Worm (Caenorhabditis elegans): ENCODE results near the gene ptr-24.

Gene ptr-24

ce11 chrX:13341853-13342252 lies 4.0 kb downstream of the ptr-24 start:
- no peak for TF ChIP-seq him-1 (tag; optimal IDR thresholded peaks at IDR 0.05)

DNA sequence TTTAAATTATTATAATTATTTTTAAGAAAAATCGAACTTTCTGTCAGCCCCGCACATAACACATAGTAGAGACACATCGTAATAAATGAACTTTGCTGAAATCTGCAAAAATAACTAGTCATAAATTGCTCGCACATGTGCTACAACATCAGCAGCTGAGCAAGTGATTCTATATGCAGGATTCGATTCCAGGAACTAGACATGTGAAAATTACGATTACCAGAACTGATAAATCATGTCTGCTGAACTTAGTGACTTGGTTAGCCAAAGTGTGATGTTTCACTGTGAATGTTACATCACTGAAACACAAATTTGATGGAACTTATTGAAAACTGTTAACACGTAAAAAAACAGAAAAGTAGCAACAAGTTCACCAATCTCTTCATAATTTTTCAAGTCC lies 9.4 kb downstream of the ptr-24 start:
- no peak for TF ChIP-seq W03F9.2 (tag; optimal IDR thresholded peaks at IDR 0.05)
- no peak for TF ChIP-seq dao-5 (tag; optimal IDR thresholded peaks at IDR 0.05)
- TF ChIP-seq him-1 (tag; optimal IDR thresholded peaks at IDR 0.05): no peak

- TF ChIP-seq him-1 (tag; optimal IDR thresholded peaks at IDR 0.05) (no peak), W03F9.2 (tag; optimal IDR thresholded peaks at IDR 0.05) (peak; percentile 48), dao-5 (tag; optimal IDR thresholded peaks at IDR 0.05) (no peak)
Observed at ce11 chrX:13348417-13348816, 10.6 kb downstream of the ptr-24 start.

- TF ChIP-seq him-1 (tag; optimal IDR thresholded peaks at IDR 0.05): no peak
- TF ChIP-seq dao-5 (tag; optimal IDR thresholded peaks at IDR 0.05): no peak
- no peak for TF ChIP-seq W03F9.2 (tag; optimal IDR thresholded peaks at IDR 0.05)
Observed at ce11 chrX:13349230-13350122, 11.6 kb downstream of the ptr-24 start.

DNA sequence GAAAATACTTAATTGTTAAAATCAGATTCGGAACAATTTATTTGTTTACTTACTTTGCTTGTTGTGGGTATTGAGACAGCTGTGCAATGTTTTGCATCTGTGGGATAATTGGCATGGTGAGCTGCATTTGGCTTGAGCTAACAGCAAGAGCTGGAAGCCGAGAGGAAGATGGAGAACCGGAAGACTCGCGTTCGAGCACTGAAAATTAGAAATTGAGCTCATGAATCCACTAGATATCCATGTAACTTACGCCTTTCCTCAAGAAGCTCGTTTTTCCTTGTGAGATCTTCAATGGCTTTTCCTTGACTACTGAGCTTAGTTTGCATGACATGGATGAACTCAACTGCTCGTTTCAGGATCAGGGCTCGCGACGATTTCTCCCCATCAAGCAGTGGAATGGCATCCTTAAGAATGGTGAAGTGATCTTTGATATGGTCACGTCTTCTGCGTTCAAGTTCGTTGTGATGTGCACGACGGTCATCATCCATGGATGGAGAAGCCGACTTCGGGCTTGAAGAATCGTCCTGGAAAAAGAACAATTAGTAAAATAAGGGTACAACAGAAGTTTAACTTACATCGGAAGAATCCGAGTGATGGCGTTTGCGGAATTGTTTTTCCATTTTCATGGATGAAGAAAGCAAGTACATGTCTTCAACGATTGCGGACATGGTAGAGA lies 12.4 kb downstream of the ptr-24 start:
- TF ChIP-seq dao-5 (tag; optimal IDR thresholded peaks at IDR 0.05) (no peak), W03F9.2 (tag; optimal IDR thresholded peaks at IDR 0.05) (no peak), him-1 (tag; optimal IDR thresholded peaks at IDR 0.05) (no peak)

DNA sequence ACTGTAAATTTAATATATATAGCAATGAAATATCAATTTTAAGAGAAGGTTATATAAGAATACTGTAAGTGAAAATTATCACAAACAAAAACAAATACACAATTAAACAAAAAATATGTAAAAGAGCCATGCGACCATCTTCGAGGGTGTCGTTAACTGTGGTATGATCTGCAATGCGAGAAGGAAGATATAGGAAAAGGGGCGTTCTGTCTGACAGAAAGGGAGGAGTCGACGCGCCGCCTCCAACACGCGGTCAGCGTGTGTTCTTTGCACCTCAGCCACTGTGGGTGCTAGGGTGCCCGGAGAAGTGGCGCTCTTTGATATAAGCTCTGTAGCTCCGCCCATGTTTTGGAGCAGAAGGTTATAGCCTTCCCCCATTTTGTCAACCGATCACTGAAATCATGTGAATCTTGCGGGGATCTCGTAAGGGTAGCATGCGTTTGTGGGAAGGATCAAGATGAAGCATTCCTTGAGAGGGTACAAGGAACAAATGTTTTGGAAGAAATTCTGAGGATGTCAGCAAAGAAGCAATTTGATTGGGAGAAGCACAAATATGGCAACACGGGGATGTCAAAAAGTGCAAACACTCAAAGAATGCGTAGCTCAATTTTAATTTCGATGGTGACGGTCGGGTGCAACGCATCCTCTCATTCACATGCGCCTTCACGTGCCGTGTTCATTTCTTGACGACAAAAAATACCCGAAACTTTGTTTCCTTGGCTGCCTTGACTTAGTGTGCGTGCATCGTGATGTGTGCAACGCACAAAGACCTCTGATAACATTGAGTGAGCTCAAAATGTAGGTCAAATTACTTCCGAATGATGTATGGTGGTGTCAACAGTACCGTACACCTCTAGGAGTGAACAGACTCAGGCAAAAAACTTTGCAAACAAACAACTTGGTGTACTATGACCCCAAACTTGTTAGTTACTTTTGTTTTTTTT lies 13.2 kb downstream of the ptr-24 start, which contains the start of gene mxl-3:
mxl-3 (minus strand) TSS at position 1 of the 944 bp plus-strand sequence.
- TF ChIP-seq dao-5 (tag; optimal IDR thresholded peaks at IDR 0.05): no peak
- TF ChIP-seq W03F9.2 (tag; optimal IDR thresholded peaks at IDR 0.05): no peak
- TF ChIP-seq him-1 (tag; optimal IDR thresholded peaks at IDR 0.05): no peak

- TF ChIP-seq W03F9.2 (tag; optimal IDR thresholded peaks at IDR 0.05) (no peak), him-1 (tag; optimal IDR thresholded peaks at IDR 0.05) (no peak), dao-5 (tag; optimal IDR thresholded peaks at IDR 0.05) (no peak)
Observed at ce11 chrX:13352164-13352563, 14.3 kb downstream of the ptr-24 start.

ce11 chrX:13353530-13353929 lies 15.7 kb downstream of the ptr-24 start:
- TF ChIP-seq W03F9.2 (tag; optimal IDR thresholded peaks at IDR 0.05) (no peak), dao-5 (tag; optimal IDR thresholded peaks at IDR 0.05) (no peak), him-1 (tag; optimal IDR thresholded peaks at IDR 0.05) (no peak)

ce11 chrX:13354672-13355407 lies 17.0 kb downstream of the ptr-24 start:
- TF ChIP-seq him-1 (tag; optimal IDR thresholded peaks at IDR 0.05): no peak
- TF ChIP-seq W03F9.2 (tag; optimal IDR thresholded peaks at IDR 0.05): no peak
- TF ChIP-seq dao-5 (tag; optimal IDR thresholded peaks at IDR 0.05): no peak

ce11 chrX:13356469-13356868 lies 18.6 kb downstream of the ptr-24 start:
- TF ChIP-seq W03F9.2 (tag; optimal IDR thresholded peaks at IDR 0.05) (peak; percentile 1), dao-5 (tag; optimal IDR thresholded peaks at IDR 0.05) (no peak)

DNA sequence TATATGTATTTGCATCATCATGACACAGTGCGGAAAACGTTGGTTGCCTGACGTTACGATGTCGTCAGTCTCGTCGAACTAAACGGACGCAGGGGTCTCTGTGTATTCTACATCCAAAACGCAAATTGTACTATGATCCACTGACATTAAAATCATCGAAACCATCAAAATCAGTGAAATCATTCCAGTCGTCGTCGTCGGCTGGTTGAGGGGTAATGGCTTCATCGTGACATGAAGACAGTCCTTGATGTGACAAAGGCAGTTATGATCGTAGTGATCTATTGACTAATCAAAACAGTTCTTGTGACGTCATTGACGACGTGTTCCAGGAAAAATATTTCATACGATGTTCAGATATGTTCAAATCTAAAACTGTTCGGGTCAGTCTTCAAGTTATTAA lies 19.8 kb downstream of the ptr-24 start:
- TF ChIP-seq him-1 (tag; optimal IDR thresholded peaks at IDR 0.05) (no peak), dao-5 (tag; optimal IDR thresholded peaks at IDR 0.05) (no peak)

- TF ChIP-seq dao-5 (tag; optimal IDR thresholded peaks at IDR 0.05) (no peak), him-1 (tag; optimal IDR thresholded peaks at IDR 0.05) (no peak), W03F9.2 (tag; optimal IDR thresholded peaks at IDR 0.05) (no peak)
Observed at ce11 chrX:13358573-13358972, 20.7 kb downstream of the ptr-24 start.

DNA sequence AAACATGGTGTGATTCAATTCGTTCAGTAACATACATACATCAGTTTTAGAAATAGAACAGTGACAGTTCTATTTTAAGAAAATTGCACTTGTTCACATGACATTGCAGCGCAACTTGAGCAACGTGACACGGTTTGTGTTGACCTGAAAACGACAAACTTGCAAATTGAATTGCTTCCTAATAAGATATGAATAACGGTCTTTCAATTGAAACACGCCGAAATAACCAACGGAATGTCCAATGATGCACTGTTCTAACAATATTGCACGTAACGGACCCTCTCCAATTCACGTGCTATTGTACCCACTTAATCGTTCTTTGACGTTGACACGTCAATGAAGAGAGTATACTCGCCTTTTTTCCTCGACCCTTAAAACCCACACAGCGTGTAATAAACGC lies 22.0 kb downstream of the ptr-24 start:
- no peak for TF ChIP-seq him-1 (tag; optimal IDR thresholded peaks at IDR 0.05)
- TF ChIP-seq W03F9.2 (tag; optimal IDR thresholded peaks at IDR 0.05): no peak
- TF ChIP-seq dao-5 (tag; optimal IDR thresholded peaks at IDR 0.05): no peak
